Worm (Caenorhabditis elegans): ENCODE measurements around the gene abhd-3.2.

Gene abhd-3.2

ce11 chrX:1010627-1011452 lies 33.0 kb upstream of the abhd-3.2 start (continued):
- no peak for TF ChIP-seq tlp-1 (tag; optimal IDR thresholded peaks at IDR 0.05)
- no peak for TF ChIP-seq irx-1 (tag; optimal IDR thresholded peaks at IDR 0.05)
- no peak for TF ChIP-seq nhr-28 (tag; optimal IDR thresholded peaks at IDR 0.05)
- TF ChIP-seq nhr-71 (tag; optimal IDR thresholded peaks at IDR 0.05): peak; percentile 86
- no peak for TF ChIP-seq isw-1 (GFP tag; IDR thresholded peaks at IDR 0.05)
- TF ChIP-seq lin-15B (tag; optimal IDR thresholded peaks at IDR 0.05): no peak
- TF ChIP-seq mdl-1 (tag; optimal IDR thresholded peaks at IDR 0.05): peak in 1 of 2 experiments; percentile 63
- TF ChIP-seq aha-1 (tag; optimal IDR thresholded peaks at IDR 0.05): no peak
- TF ChIP-seq nhr-12 (tag; optimal IDR thresholded peaks at IDR 0.05): no peak
- no peak for TF ChIP-seq hlh-4 (tag; optimal IDR thresholded peaks at IDR 0.05)
- no peak for TF ChIP-seq xbp-1 (tag; optimal IDR thresholded peaks at IDR 0.05)
- TF ChIP-seq mab-9 (GFP tag; IDR thresholded peaks at IDR 0.05): no peak
- peak; percentile 18 for TF ChIP-seq dsc-1 (tag; optimal IDR thresholded peaks at IDR 0.05)
- TF ChIP-seq nhr-84 (tag; optimal IDR thresholded peaks at IDR 0.05): no peak
- TF ChIP-seq fkh-4 (tag; optimal IDR thresholded peaks at IDR 0.05; ENCODE audit: borderline replicate concordance): no peak
- peak; percentile 25 for TF ChIP-seq sox-4 (tag; optimal IDR thresholded peaks at IDR 0.05)
- peak; percentile 62 for TF ChIP-seq mep-1 (tag; optimal IDR thresholded peaks at IDR 0.05)
- TF ChIP-seq lin-39 (tag; optimal IDR thresholded peaks at IDR 0.05): no peak
- TF ChIP-seq vab-15 (tag; optimal IDR thresholded peaks at IDR 0.05): peak; percentile 91
- TF ChIP-seq C16A3.4 (tag; optimal IDR thresholded peaks at IDR 0.05): peak; percentile 38
- TF ChIP-seq zag-1 (tag; optimal IDR thresholded peaks at IDR 0.05): no peak
- no peak for TF ChIP-seq egl-27 (tag; optimal IDR thresholded peaks at IDR 0.05)
- TF ChIP-seq zip-4 (GFP tag; optimal IDR thresholded peaks at IDR 0.05): no peak
- TF ChIP-seq pqm-1 (tag; optimal IDR thresholded peaks at IDR 0.05): no peak
- peak; percentile 9 for TF ChIP-seq jun-1 (tag; optimal IDR thresholded peaks at IDR 0.05)
- TF ChIP-seq nhr-11 (tag; optimal IDR thresholded peaks at IDR 0.05): no peak
- TF ChIP-seq nhr-76 (tag; optimal IDR thresholded peaks at IDR 0.05): no peak
- TF ChIP-seq unc-98 (GFP tag; IDR thresholded peaks at IDR 0.05): no peak
- no peak for TF ChIP-seq ztf-11 (tag; optimal IDR thresholded peaks at IDR 0.05)
- peak; percentile 36 for TF ChIP-seq hpl-2 (GFP tag; optimal IDR thresholded peaks at IDR 0.05)
- TF ChIP-seq snu-23 (GFP tag; optimal IDR thresholded peaks at IDR 0.05): peak; percentile 82
- TF ChIP-seq sptf-1 (tag; optimal IDR thresholded peaks at IDR 0.05): no peak
- TF ChIP-seq dpl-1 (GFP tag; optimal IDR thresholded peaks at IDR 0.05): peak in 2 of 3 experiments; percentile 4 to 36
- peak; percentile 12 for TF ChIP-seq fkh-8 (tag; optimal IDR thresholded peaks at IDR 0.05)
- peak; percentile 85 for TF ChIP-seq nhr-20 (tag; optimal IDR thresholded peaks at IDR 0.05)
- peak; percentile 79 for TF ChIP-seq nhr-90 (tag; optimal IDR thresholded peaks at IDR 0.05; ENCODE audit: poor library complexity)
- no peak for TF ChIP-seq efl-3 (GFP tag; optimal IDR thresholded peaks at IDR 0.05)
- TF ChIP-seq pag-3 (tag; optimal IDR thresholded peaks at IDR 0.05; ENCODE audit: borderline replicate concordance, insufficient read depth): peak; percentile 21
- TF ChIP-seq nhr-237 (tag; optimal IDR thresholded peaks at IDR 0.05): no peak
- TF ChIP-seq ces-1 (GFP tag; optimal IDR thresholded peaks at IDR 0.05): no peak
- TF ChIP-seq fos-1 (tag; optimal IDR thresholded peaks at IDR 0.05): no peak
- no peak for TF ChIP-seq hlh-17 (GFP tag; optimal IDR thresholded peaks at IDR 0.05; ENCODE audit: borderline replicate concordance)
- TF ChIP-seq skn-1 (tag; optimal IDR thresholded peaks at IDR 0.05): peak; percentile 68
- no peak for TF ChIP-seq Y116A8C.19 (tag; optimal IDR thresholded peaks at IDR 0.05; ENCODE audit: borderline replicate concordance)
- peak; percentile 74 for TF ChIP-seq lin-14 (GFP tag; optimal IDR thresholded peaks at IDR 0.05)
- TF ChIP-seq aly-2 (tag; optimal IDR thresholded peaks at IDR 0.05): no peak
- peak; percentile 0 to 83 (median 29) for TF ChIP-seq elt-3 (tag; optimal IDR thresholded peaks at IDR 0.05)
- peak; percentile 81 for TF ChIP-seq nhr-19 (GFP tag; conservative IDR thresholded peaks at IDR 0.05)
- TF ChIP-seq tbx-2 (tag; optimal IDR thresholded peaks at IDR 0.05): peak; percentile 56
- no peak for TF ChIP-seq ceh-8 (GFP tag; optimal IDR thresholded peaks at IDR 0.05)
- no peak for TF ChIP-seq unc-62 (GFP tag; optimal IDR thresholded peaks at IDR 0.05)
